Worm (Caenorhabditis elegans) whole organism, early embryonic: Measurements from ENCODE around the gene T07F12.1.

Source experiments
- F13C5.2 ChIP-seq: sonication (generic microtip); optimal IDR thresholded peaks from 2 replicates; lab custom pipeline; 2017; ENCODE audit warnings: mild to moderate bottlenecking, missing genetic modification characterization, inconsistent platforms, missing compliant biosample characterization
- aly-1 ChIP-seq: sonication (generic microtip); optimal IDR thresholded peaks from 2 replicates; lab custom pipeline; 2016; ENCODE audit warnings: missing genetic modification characterization, missing compliant biosample characterization
- ama-1 ChIP-seq: fragments of 150-350 bp; optimal IDR thresholded peaks from 2 replicates; lab custom pipeline; 2014
- ceh-13 ChIP-seq: fragments of 200-800 bp; sonication (Bioruptor generic); optimal IDR thresholded peaks from 2 replicates; lab custom pipeline; 2018; ENCODE audit warnings: mild to moderate bottlenecking, missing genetic modification characterization, missing compliant biosample characterization
- ceh-36 ChIP-seq: sonication (generic microtip); optimal IDR thresholded peaks from 2 replicates; lab custom pipeline; 2016; ENCODE audit warnings: missing genetic modification characterization, inconsistent platforms, missing compliant biosample characterization
- ets-7 ChIP-seq: sonication (generic microtip); optimal IDR thresholded peaks from 2 replicates; lab custom pipeline; 2016; ENCODE audit warnings: missing genotype, missing genetic modification characterization, missing compliant biosample characterization
- flt-1 ChIP-seq: fragments of 200-800 bp; sonication (Bioruptor generic); IDR thresholded peaks from 2 replicates; pipeline ENCODE4 v1.3.6; 2022; ENCODE audit warnings: missing genetic modification characterization, missing compliant biosample characterization
- hmbx-1 ChIP-seq: sonication (generic microtip); optimal IDR thresholded peaks from 2 replicates; lab custom pipeline; 2016; ENCODE audit warnings: mild to moderate bottlenecking, missing genetic modification characterization, missing compliant biosample characterization
- hmg-4 ChIP-seq: fragments of 200-800 bp; sonication (Bioruptor generic); optimal IDR thresholded peaks from 2 replicates; lab custom pipeline; 2018; ENCODE audit warnings: mild to moderate bottlenecking, missing genetic modification characterization, missing compliant biosample characterization
- hnd-1 ChIP-seq: sonication (generic microtip); optimal IDR thresholded peaks from 2 replicates; lab custom pipeline; 2016; ENCODE audit warnings: missing genetic modification characterization, missing compliant biosample characterization
- pes-1 ChIP-seq: fragments of 200-800 bp; sonication (Bioruptor generic); IDR thresholded peaks from 2 replicates; pipeline ENCODE4 v1.3.6; 2022; ENCODE audit warnings: missing genetic modification reagents, missing genetic modification characterization, missing compliant biosample characterization
- scrt-1 ChIP-seq: fragments of 200-800 bp; sonication (Bioruptor generic); IDR thresholded peaks from 2 replicates; pipeline ENCODE4 v1.3.6; 2022; ENCODE audit warnings: missing genetic modification characterization, missing compliant biosample characterization
- tra-4 ChIP-seq: sonication (generic microtip); optimal IDR thresholded peaks from 2 replicates; lab custom pipeline; 2017; ENCODE audit warnings: missing genetic modification characterization, missing compliant biosample characterization

ce11 chrX:4915879-4916278 lies 22.0 kb downstream of the T07F12.1 start, which contains the start of gene ifa-4:
- TF ChIP-seq ama-1 (no peak), F13C5.2 (tag; lab: Kevin White, UChicago) (no peak), flt-1 (GFP tag; lab: Robert Waterston, UW) (no peak), scrt-1 (GFP tag; lab: Robert Waterston, UW) (no peak), hnd-1 (no peak), pes-1 (GFP tag; lab: Robert Waterston, UW) (no peak), ceh-36 (no peak), hmg-4 (GFP tag; lab: Kevin White, UChicago) (no peak), ets-7 (tag; lab: Kevin White, UChicago) (no peak), aly-1 (no peak), tra-4 (tag; lab: Kevin White, UChicago) (no peak), hmbx-1 (tag; lab: Kevin White, UChicago) (no peak), ceh-13 (GFP tag; lab: Kevin White, UChicago) (no peak)
